Fruit fly (Drosophila melanogaster) whole organism, embryonic: ENCODE results near the gene CG13117.

Experiments
- Awh ChIP-seq: fragments of 200-800 bp; sonication (Bioruptor generic); IDR thresholded peaks from 2 replicates; pipeline ENCODE4, ENCODE4 v1.3.6; 2022; ENCODE audit warnings: missing biosample characterization, missing genetic modification characterization
- B-H2 ChIP-seq: fragments of 200-800 bp; sonication (Bioruptor generic); optimal IDR thresholded peaks from 2 replicates; lab custom pipeline; 2018; ENCODE audit warnings: missing biosample characterization, mild to moderate bottlenecking, missing genetic modification characterization
- BEAF-32 ChIP-seq: fragments of 200-800 bp; sonication (Bioruptor generic); optimal IDR thresholded peaks from 3 replicates; lab custom pipeline; 2017; ENCODE audit warnings: missing biosample characterization, missing genetic modification characterization, mild to moderate bottlenecking, moderate library complexity, missing genetic modification reagents
- CG11398 ChIP-seq: fragments of 200-800 bp; sonication (Bioruptor generic); optimal IDR thresholded peaks from 2 replicates; lab custom pipeline; 2016; ENCODE audit warnings: missing biosample characterization, missing genetic modification characterization
- CG16779 ChIP-seq: fragments of 200-800 bp; sonication (Bioruptor generic); IDR thresholded peaks from 2 replicates; pipeline ENCODE4 v1.3.6; 2022; ENCODE audit warnings: missing biosample characterization, missing genetic modification characterization
- CG16813 ChIP-seq: fragments of 200-800 bp; sonication (Bioruptor generic); IDR thresholded peaks from 3 replicates; pipeline ENCODE4 v1.3.6; 2022; ENCODE audit warnings: missing biosample characterization, missing genetic modification characterization; ENCODE audit not compliant: partially characterized antibody
- CG16815 ChIP-seq: fragments of 200-800 bp; sonication (Bioruptor generic); optimal IDR thresholded peaks from 3 replicates; lab custom pipeline; 2017; ENCODE audit warnings: missing biosample characterization, mild to moderate bottlenecking, missing genetic modification characterization
- CG18262 ChIP-seq: fragments of 200-800 bp; optimal IDR thresholded peaks from 3 replicates; lab custom pipeline; 2019; ENCODE audit warnings: missing biosample characterization, mild to moderate bottlenecking, missing genetic modification characterization, moderate library complexity
- CG1832 ChIP-seq: fragments of 200-800 bp; sonication (Bioruptor generic); optimal IDR thresholded peaks from 2 replicates; lab custom pipeline; 2017; ENCODE audit warnings: missing biosample characterization, mild to moderate bottlenecking, missing genetic modification characterization, inconsistent platforms
- CG18764 ChIP-seq: fragments of 200-800 bp; sonication (Bioruptor generic); optimal IDR thresholded peaks from 3 replicates; lab custom pipeline; 2016; ENCODE audit warnings: missing biosample characterization, missing genetic modification characterization
- CG33557 ChIP-seq: fragments of 200-800 bp; sonication (Bioruptor generic); optimal IDR thresholded peaks from 2 replicates; lab custom pipeline; 2019; ENCODE audit warnings: missing biosample characterization, mild to moderate bottlenecking, missing genetic modification characterization, moderate library complexity
- CG34224 ChIP-seq: fragments of 200-800 bp; sonication (Bioruptor generic); IDR thresholded peaks from 3 replicates; pipeline ENCODE4 v1.3.6; 2022; ENCODE audit warnings: missing biosample characterization, missing genetic modification characterization; ENCODE audit not compliant: partially characterized antibody
- CG3995 ChIP-seq: fragments of 200-800 bp; sonication (Bioruptor generic); optimal IDR thresholded peaks from 3 replicates; lab custom pipeline; 2016; ENCODE audit warnings: missing biosample characterization, missing genetic modification characterization
- CG4360 ChIP-seq: fragments of 200-800 bp; sonication (Bioruptor generic); IDR thresholded peaks from 2 replicates; pipeline ENCODE4 v1.3.6; 2022; ENCODE audit warnings: missing biosample characterization, missing genetic modification characterization
- CG4617 ChIP-seq: fragments of 200-800 bp; sonication (Bioruptor generic); optimal IDR thresholded peaks from 3 replicates; lab custom pipeline; 2016; ENCODE audit warnings: missing biosample characterization, missing genetic modification characterization, borderline replicate concordance
- CG5180 ChIP-seq: fragments of 200-800 bp; sonication (Bioruptor generic); optimal IDR thresholded peaks from 3 replicates; lab custom pipeline; 2017; ENCODE audit warnings: missing biosample characterization, missing genetic modification characterization, mild to moderate bottlenecking, moderate library complexity, missing genetic modification reagents
- CG6683 ChIP-seq: fragments of 200-800 bp; sonication (Bioruptor generic); optimal IDR thresholded peaks from 2 replicates; lab custom pipeline; 2017; ENCODE audit warnings: missing biosample characterization, mild to moderate bottlenecking, missing genetic modification characterization, missing genetic modification reagents
- CG6791 ChIP-seq: fragments of 200-800 bp; sonication (Bioruptor generic); IDR thresholded peaks from 3 replicates; pipeline ENCODE4 v1.3.6; 2022; ENCODE audit warnings: missing biosample characterization, missing genetic modification characterization; ENCODE audit not compliant: partially characterized antibody
- CG7963 ChIP-seq: fragments of 200-800 bp; sonication (Bioruptor generic); IDR thresholded peaks from 3 replicates; pipeline ENCODE4 v1.3.6; 2022; ENCODE audit warnings: missing biosample characterization, missing genetic modification characterization; ENCODE audit not compliant: partially characterized antibody
- CkIIα-i1 ChIP-seq: fragments of 200-800 bp; sonication (Bioruptor generic); IDR thresholded peaks from 2 replicates; pipeline ENCODE4 v1.3.6; 2022; ENCODE audit warnings: missing biosample characterization, missing genetic modification characterization
- Dbx ChIP-seq: fragments of 200-800 bp; sonication (Bioruptor generic); IDR thresholded peaks from 3 replicates; pipeline ENCODE4 v1.3.6; 2022; ENCODE audit warnings: missing biosample characterization, missing genetic modification characterization
- Dfd ChIP-seq, 2 experiments: fragments of >200 bp; optimal IDR thresholded peaks; 2 replicates each; lab custom pipeline; 2017; ENCODE audit warnings: missing biosample characterization in 2 of 2, missing genetic modification characterization in 2 of 2
- HLH54F ChIP-seq: fragments of 200-800 bp; sonication (Bioruptor generic); optimal IDR thresholded peaks from 3 replicates; lab custom pipeline; 2016; ENCODE audit warnings: missing biosample characterization, missing genetic modification characterization
- Lpt ChIP-seq: fragments of >200 bp; optimal IDR thresholded peaks from 2 replicates; lab custom pipeline; 2018; ENCODE audit warnings: missing biosample characterization, missing genetic modification characterization
- Mad ChIP-seq: fragments of 200-800 bp; sonication (Bioruptor generic); optimal IDR thresholded peaks from 2 replicates; lab custom pipeline; 2016; ENCODE audit warnings: missing biosample characterization, missing genetic modification characterization
- NC2α ChIP-seq: fragments of 200-800 bp; sonication (Bioruptor generic); optimal IDR thresholded peaks from 2 replicates; lab custom pipeline; 2016; ENCODE audit warnings: missing biosample characterization, missing genetic modification characterization
- NfI ChIP-seq: fragments of 200-800 bp; sonication (Bioruptor generic); optimal IDR thresholded peaks from 3 replicates; lab custom pipeline; 2018; ENCODE audit warnings: missing biosample characterization, mild to moderate bottlenecking, missing genetic modification characterization, moderate library complexity
- Rfx ChIP-seq: fragments of 200-800 bp; sonication (Bioruptor generic); IDR thresholded peaks from 2 replicates; pipeline ENCODE4 v1.3.6; 2022; ENCODE audit warnings: missing biosample characterization, missing genetic modification characterization
- YL-1 ChIP-seq: fragments of 200-800 bp; sonication (Bioruptor generic); optimal IDR thresholded peaks from 3 replicates; lab custom pipeline; 2017; ENCODE audit warnings: missing biosample characterization, mild to moderate bottlenecking, missing genetic modification characterization
- amos ChIP-seq: fragments of 200-800 bp; sonication (Bioruptor generic); IDR thresholded peaks from 2 replicates; pipeline ENCODE4 v1.3.6; 2022; ENCODE audit warnings: missing biosample characterization, missing genetic modification characterization; ENCODE audit not compliant: partially characterized antibody
- aop ChIP-seq: fragments of 200-800 bp; sonication (Bioruptor generic); IDR thresholded peaks from 2 replicates; pipeline ENCODE4 v1.3.6; 2022; ENCODE audit warnings: missing biosample characterization, missing genetic modification characterization
- bab2 ChIP-seq: fragments of 200-800 bp; sonication (Bioruptor generic); optimal IDR thresholded peaks from 2 replicates; lab custom pipeline; 2016; ENCODE audit warnings: missing biosample characterization, missing genetic modification characterization
- bigmax ChIP-seq: fragments of 200-800 bp; sonication (Bioruptor generic); optimal IDR thresholded peaks from 2 replicates; lab custom pipeline; 2018; ENCODE audit warnings: missing biosample characterization, mild to moderate bottlenecking, missing genetic modification characterization
- cas ChIP-seq: fragments of 200-800 bp; sonication (Bioruptor generic); IDR thresholded peaks from 2 replicates; pipeline ENCODE4 v1.3.6; 2022; ENCODE audit warnings: missing biosample characterization, missing genetic modification characterization
- chm ChIP-seq: fragments of 200-800 bp; sonication (Bioruptor generic); IDR thresholded peaks from 2 replicates; pipeline ENCODE4 v1.3.6; 2022; ENCODE audit warnings: missing biosample characterization, missing genetic modification characterization
- danr ChIP-seq: fragments of 200-800 bp; sonication (Bioruptor generic); IDR thresholded peaks from 2 replicates; pipeline ENCODE4 v1.3.6; 2022; ENCODE audit warnings: missing biosample characterization, missing genetic modification characterization
- dm ChIP-seq: fragments of 200-800 bp; sonication (Bioruptor generic); optimal IDR thresholded peaks from 3 replicates; lab custom pipeline; 2016; ENCODE audit warnings: missing biosample characterization, missing genetic modification characterization
- ems ChIP-seq: fragments of 200-800 bp; sonication (Bioruptor generic); optimal IDR thresholded peaks from 3 replicates; lab custom pipeline; 2016; ENCODE audit warnings: missing biosample characterization, missing genetic modification characterization
- fd3F ChIP-seq: fragments of 200-800 bp; sonication (Bioruptor generic); optimal IDR thresholded peaks from 2 replicates; lab custom pipeline; 2018; ENCODE audit warnings: missing biosample characterization, mild to moderate bottlenecking, missing genetic modification characterization, moderate library complexity
- lov ChIP-seq, 2 experiments: fragments of 200-800 bp in 1 of 2; fragments of >200 bp in 1 of 2; sonication (Bioruptor generic) in 1 of 2; IDR thresholded peaks in 1 of 2; optimal IDR thresholded peaks in 1 of 2; 2 replicates in 1 of 2; 3 replicates in 1 of 2; pipeline versions ENCODE4 v1.3.6 to Lab custom; 2017 to 2022; ENCODE audit warnings: missing biosample characterization in 1 of 2, missing genetic modification characterization in 1 of 2
- row ChIP-seq: fragments of 200-800 bp; sonication (Bioruptor generic); IDR thresholded peaks from 3 replicates; pipeline ENCODE4 v1.3.6; 2022; ENCODE audit warnings: missing biosample characterization, missing genetic modification characterization
- sim ChIP-seq: fragments of 200-800 bp; sonication (Bioruptor generic); IDR thresholded peaks from 2 replicates; pipeline ENCODE4 v1.3.6; 2022; ENCODE audit warnings: missing biosample characterization, missing genetic modification characterization
- so ChIP-seq: fragments of 200-800 bp; sonication (Bioruptor generic); IDR thresholded peaks from 3 replicates; pipeline ENCODE4 v1.3.6; 2022; ENCODE audit warnings: missing biosample characterization, missing genetic modification characterization
- sr ChIP-seq: fragments of 200-800 bp; sonication (Bioruptor generic); IDR thresholded peaks from 3 replicates; pipeline ENCODE4 v1.3.6; 2022; ENCODE audit warnings: missing biosample characterization, missing genetic modification characterization
- tap ChIP-seq: fragments of 200-800 bp; optimal IDR thresholded peaks from 3 replicates; lab custom pipeline; 2019; ENCODE audit warnings: missing biosample characterization, mild to moderate bottlenecking, missing genetic modification characterization, moderate library complexity
- usp ChIP-seq: fragments of >200 bp; optimal IDR thresholded peaks from 2 replicates; lab custom pipeline; 2017; ENCODE audit warnings: missing biosample characterization, missing genetic modification characterization
- vnd ChIP-seq: fragments of 200-800 bp; sonication (Bioruptor generic); IDR thresholded peaks from 3 replicates; pipeline ENCODE4 v1.3.6; 2022; ENCODE audit warnings: missing biosample characterization, missing genetic modification characterization; ENCODE audit not compliant: partially characterized antibody
- zen ChIP-seq: fragments of 200-800 bp; sonication (Bioruptor generic); optimal IDR thresholded peaks from 3 replicates; lab custom pipeline; 2018; ENCODE audit warnings: missing biosample characterization, mild to moderate bottlenecking, missing genetic modification characterization, moderate library complexity

The CG13117 gene

DNA sequence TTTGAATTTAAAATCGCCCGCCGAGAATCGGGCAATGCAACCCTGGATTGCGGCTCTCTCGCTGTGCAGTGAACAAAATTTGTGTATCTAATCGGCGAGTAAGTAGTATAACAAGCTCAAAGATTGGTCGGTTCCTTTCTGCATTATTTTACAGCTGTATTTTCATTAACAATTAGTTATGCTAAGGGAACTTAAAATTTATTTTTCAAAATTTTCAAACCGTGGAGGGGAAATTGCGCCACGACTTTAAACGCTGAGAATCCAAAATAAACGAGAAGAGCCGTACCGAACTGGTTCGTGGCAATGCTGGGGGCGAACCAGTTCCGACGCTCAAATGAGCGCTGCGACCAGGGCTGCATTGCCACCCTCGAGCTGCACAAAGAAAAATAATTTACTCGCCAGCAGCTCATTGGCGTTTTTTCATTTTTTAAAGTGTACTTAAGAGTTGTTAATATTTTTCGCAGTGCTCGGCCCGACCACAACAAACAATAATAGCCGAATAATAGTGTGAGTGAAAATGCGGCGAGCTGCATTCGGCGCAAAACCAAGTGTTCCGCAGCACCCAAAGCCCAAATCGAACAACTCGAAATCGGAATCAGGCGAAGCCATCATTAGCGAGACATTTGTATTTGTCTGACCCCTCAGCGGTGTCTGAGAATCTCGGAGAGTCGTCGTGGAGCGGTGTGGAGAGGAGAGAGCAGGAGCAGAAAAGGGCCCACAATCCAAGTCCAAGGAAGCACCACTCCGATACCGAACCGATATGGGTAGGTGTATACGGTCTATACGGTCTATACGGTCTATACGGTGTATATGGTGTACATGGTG lies 21.8 kb downstream of the CG13117 start, which contains the start of gene zf30C (continued):
- 0 out of 3 replicates have a peak, but pooled peaks have one; percentile 10 for TF ChIP-seq CG34224
- TF ChIP-seq BEAF-32 (GFP tag; lab: Kevin White, UChicago), result peak; percentile 55
- peak; percentile 76 for TF ChIP-seq NC2α (GFP tag; lab: Kevin White, UChicago)
- TF ChIP-seq CG4617 (GFP tag; lab: Kevin White, UChicago), result peak; percentile 88
- peak; percentile 93 for TF ChIP-seq Rfx
- TF ChIP-seq CG33557, result peak; percentile 38
- peak; percentile 51 for TF ChIP-seq CG6683 (GFP tag; lab: Kevin White, UChicago)
- TF ChIP-seq B-H2 (GFP tag; lab: Kevin White, UChicago), result peak; percentile 79
- TF ChIP-seq HLH54F (GFP tag; lab: Kevin White, UChicago), result peak; percentile 93
- peak; percentile 68 for TF ChIP-seq amos (GFP tag; lab: Robert Waterston, UW)
- peak; percentile 74 for TF ChIP-seq CG11398
- TF ChIP-seq NfI, result peak; percentile 82
- TF ChIP-seq lov (optimal IDR thresholded peaks at IDR 0.05; lab: Kevin White, UChicago), result no peak
- TF ChIP-seq lov (GFP tag; IDR thresholded peaks at IDR 0.05; lab: Robert Waterston, UW), result peak; percentile 81; the same call in 2 of the 3 replicates
- TF ChIP-seq fd3F (GFP tag; lab: Kevin White, UChicago), result peak; percentile 60
- TF ChIP-seq CG7963, result no peak
- TF ChIP-seq aop, result no peak; the same call in 1 of the 2 replicates
- TF ChIP-seq YL-1, result peak; percentile 64
- peak; percentile 78 for TF ChIP-seq zen (tag; lab: Kevin White, UChicago)
- peak; percentile 76 for TF ChIP-seq CG16815 (GFP tag; lab: Kevin White, UChicago)
- TF ChIP-seq chm (GFP tag; lab: Robert Waterston, UW), result peak; percentile 90
- TF ChIP-seq CG5180 (GFP tag; lab: Kevin White, UChicago), result peak; percentile 33
- TF ChIP-seq Dbx (GFP tag; lab: Robert Waterston, UW), result peak; percentile 89
- peak; percentile 80 for TF ChIP-seq sr (GFP tag; lab: Robert Waterston, UW)
- peak; percentile 68; the same call in 2 of the 3 replicates for TF ChIP-seq so (GFP tag; lab: Robert Waterston, UW)
- TF ChIP-seq CkIIα-i1, result no peak
- peak; percentile 88 for TF ChIP-seq Mad (GFP tag; lab: Kevin White, UChicago)
- TF ChIP-seq tap (tag; lab: Kevin White, UChicago), result no peak
- no peak; the same call in 1 of the 2 replicates for TF ChIP-seq Awh
- peak; percentile 92 for TF ChIP-seq bab2 (GFP tag; lab: Kevin White, UChicago)
- TF ChIP-seq CG3995 (GFP tag; lab: Kevin White, UChicago), result peak; percentile 25
- no peak for TF ChIP-seq Lpt (GFP tag; lab: Kevin White, UChicago)
- TF ChIP-seq dm, result peak; percentile 77
- peak; percentile 78 for TF ChIP-seq CG18764
- no peak for TF ChIP-seq sim (GFP tag; lab: Robert Waterston, UW)
- peak; percentile 57 for TF ChIP-seq vnd
- TF ChIP-seq CG4360, result peak; percentile 73
- TF ChIP-seq ems (GFP tag; lab: Kevin White, UChicago), result peak; percentile 89
- TF ChIP-seq CG18262 (tag; lab: Kevin White, UChicago), result peak; percentile 70
- TF ChIP-seq cas, result peak; percentile 89
- no peak for TF ChIP-seq usp
- TF ChIP-seq CG16779, result peak; percentile 54
- no peak for TF ChIP-seq Dfd (GFP tag; optimal IDR thresholded peaks at IDR 0.05; lab: Kevin White, UChicago)
- peak; percentile 91 for TF ChIP-seq row (GFP tag; lab: Robert Waterston, UW)
- TF ChIP-seq CG16813 (GFP tag; lab: Robert Waterston, UW), result peak; percentile 35; the same call in 1 of the 3 replicates
- TF ChIP-seq bigmax (GFP tag; lab: Kevin White, UChicago), result peak; percentile 30
- no peak for TF ChIP-seq CG1832
- no peak for TF ChIP-seq CG6791 (GFP tag; lab: Robert Waterston, UW)
- peak; percentile 60; the same call in 1 of the 2 replicates for TF ChIP-seq danr (GFP tag; lab: Robert Waterston, UW)
